Worm (Caenorhabditis elegans): ENCODE data around the gene nlr-1.

DNA sequence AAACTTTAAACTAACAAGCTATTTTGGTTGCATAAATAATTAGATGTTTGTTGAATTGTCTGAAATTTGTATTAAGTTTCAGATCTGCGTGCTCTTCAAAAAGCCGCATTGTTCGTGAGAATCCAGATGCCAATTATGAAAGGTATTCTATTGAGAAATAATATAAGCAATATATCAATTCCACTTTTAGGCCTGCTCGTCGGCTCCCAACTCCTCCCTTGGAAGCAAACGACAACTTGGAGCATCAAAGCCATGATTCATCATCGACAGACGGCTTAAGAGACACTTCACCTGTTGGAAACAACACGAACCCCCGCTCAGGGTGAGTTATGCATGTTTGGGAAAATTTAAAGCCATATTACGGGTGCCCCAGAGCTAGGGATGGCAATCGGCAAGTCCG lies 15.4 kb downstream of the nlr-1 start:
- TF ChIP-seq elt-1 (tag; optimal IDR thresholded peaks at IDR 0.05) (no peak), nhr-12 (tag; optimal IDR thresholded peaks at IDR 0.05) (no peak), nhr-25 (tag; optimal IDR thresholded peaks at IDR 0.05) (no peak), elt-3 (tag; optimal IDR thresholded peaks at IDR 0.05) (no peak)

All from whole organism, L3 larva.